Worm (Caenorhabditis elegans): Measurements from ENCODE around the gene F01F1.11.
A peak's percentile ranks its signal among the peaks of the same experiment; 100 is the strongest.

The F01F1.11 gene

ce11 chrIII:5846412-5846811, 25.3 kb downstream of the F01F1.11 start (continued):
- no peak for TF ChIP-seq elt-3 (tag; optimal IDR thresholded peaks at IDR 0.05)
- TF ChIP-seq lir-3 (tag; optimal IDR thresholded peaks at IDR 0.05; ENCODE audit: poor library complexity) = no peak
- TF ChIP-seq isw-1 (GFP tag; IDR thresholded peaks at IDR 0.05) = no peak

DNA sequence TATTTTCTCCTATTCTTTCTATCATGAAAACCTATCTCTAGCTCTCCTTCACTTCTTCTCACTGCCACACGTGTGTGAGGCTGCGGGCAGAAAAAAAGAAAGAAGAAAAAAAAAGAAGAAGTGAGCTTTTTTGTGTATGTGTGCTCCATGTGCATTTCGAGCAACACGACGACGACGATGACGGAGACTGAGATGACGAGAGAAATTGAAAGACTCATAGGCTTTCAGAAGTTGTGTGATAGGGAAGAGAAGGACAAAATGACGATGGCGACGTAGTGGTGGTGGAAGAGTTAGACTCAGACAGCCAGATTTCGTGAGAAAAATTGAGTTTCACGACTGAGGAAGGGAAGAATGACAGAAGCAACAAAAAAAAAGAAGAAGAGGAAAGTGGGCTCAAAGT, 26.2 kb downstream of the F01F1.11 start:
- TF ChIP-seq lin-39 (tag; optimal IDR thresholded peaks at IDR 0.05) (no peak), ceh-90 (tag; optimal IDR thresholded peaks at IDR 0.05) (no peak), lir-3 (tag; optimal IDR thresholded peaks at IDR 0.05; ENCODE audit: poor library complexity) (no peak), fkh-4 (tag; optimal IDR thresholded peaks at IDR 0.05; ENCODE audit: borderline replicate concordance) (no peak), egl-13 (tag; optimal IDR thresholded peaks at IDR 0.05) (peak; percentile 60), nhr-84 (tag; optimal IDR thresholded peaks at IDR 0.05) (no peak), zag-1 (tag; optimal IDR thresholded peaks at IDR 0.05) (peak; percentile 40), ceh-63 (GFP tag; optimal IDR thresholded peaks at IDR 0.05) (no peak), xbp-1 (tag; optimal IDR thresholded peaks at IDR 0.05) (peak; percentile 58), pax-3 (tag; optimal IDR thresholded peaks at IDR 0.05) (no peak), ceh-88 (GFP tag; IDR thresholded peaks at IDR 0.05) (0 out of 2 replicates have a peak, but pooled peaks have one; percentile 26), dsc-1 (tag; optimal IDR thresholded peaks at IDR 0.05) (peak; percentile 72), fos-1 (tag; optimal IDR thresholded peaks at IDR 0.05) (peak; percentile 40), elt-3 (tag; optimal IDR thresholded peaks at IDR 0.05) (no peak), ets-5 (GFP tag; IDR thresholded peaks at IDR 0.05) (no peak), hpl-2 (GFP tag; optimal IDR thresholded peaks at IDR 0.05) (no peak), jun-1 (tag; optimal IDR thresholded peaks at IDR 0.05) (peak; percentile 4), unc-130 (tag; optimal IDR thresholded peaks at IDR 0.05) (peak; percentile 42), nhr-77 (tag; optimal IDR thresholded peaks at IDR 0.05) (no peak), dpl-1 (GFP tag; optimal IDR thresholded peaks at IDR 0.05) (peak; percentile 6 to 33 (median 17)), tlp-1 (tag; optimal IDR thresholded peaks at IDR 0.05) (no peak), ama-1 (optimal IDR thresholded peaks at IDR 0.05) (no peak), snu-23 (GFP tag; optimal IDR thresholded peaks at IDR 0.05) (peak; percentile 75), C16A3.4 (tag; optimal IDR thresholded peaks at IDR 0.05) (peak; percentile 18), swsn-7 (tag; optimal IDR thresholded peaks at IDR 0.05) (peak; percentile 78), pqm-1 (tag; optimal IDR thresholded peaks at IDR 0.05) (no peak), lin-13 (GFP tag; optimal IDR thresholded peaks at IDR 0.05) (peak; percentile 7), hlh-4 (tag; optimal IDR thresholded peaks at IDR 0.05) (no peak), lin-15B (tag; optimal IDR thresholded peaks at IDR 0.05) (no peak), mep-1 (tag; optimal IDR thresholded peaks at IDR 0.05) (peak; percentile 82), grh-1 (GFP tag; IDR thresholded peaks at IDR 0.05) (no peak), zip-4 (GFP tag; optimal IDR thresholded peaks at IDR 0.05) (no peak), blmp-1 (tag; optimal IDR thresholded peaks at IDR 0.05) (no peak), sup-37 (GFP tag; optimal IDR thresholded peaks at IDR 0.05) (no peak), unc-98 (GFP tag; IDR thresholded peaks at IDR 0.05) (no peak), nhr-47 (tag; optimal IDR thresholded peaks at IDR 0.05) (peak; percentile 81), hlh-17 (GFP tag; optimal IDR thresholded peaks at IDR 0.05; ENCODE audit: borderline replicate concordance) (no peak), unc-30 (tag; optimal IDR thresholded peaks at IDR 0.05) (no peak), fkh-8 (tag; optimal IDR thresholded peaks at IDR 0.05) (peak; percentile 93), vab-15 (tag; optimal IDR thresholded peaks at IDR 0.05) (no peak), irx-1 (tag; optimal IDR thresholded peaks at IDR 0.05) (peak; percentile 51), egl-27 (tag; optimal IDR thresholded peaks at IDR 0.05) (peak in 1 of 2 experiments; percentile 46), unc-86 (tag; optimal IDR thresholded peaks at IDR 0.05) (peak; percentile 82), ztf-4 (tag; optimal IDR thresholded peaks at IDR 0.05) (no peak), Y116A8C.19 (tag; optimal IDR thresholded peaks at IDR 0.05; ENCODE audit: borderline replicate concordance) (no peak), rnt-1 (tag; optimal IDR thresholded peaks at IDR 0.05) (peak; percentile 47), mef-2 (tag; optimal IDR thresholded peaks at IDR 0.05) (no peak), nhr-71 (tag; optimal IDR thresholded peaks at IDR 0.05) (peak; percentile 88), lsy-2 (tag; optimal IDR thresholded peaks at IDR 0.05) (peak; percentile 45 to 87), mab-9 (GFP tag; IDR thresholded peaks at IDR 0.05) (0 out of 2 replicates have a peak, but pooled peaks have one; percentile 49)
